Fruit fly (Drosophila melanogaster): ENCODE measurements around the gene CG14770.

The CG14770 gene

dm6 chrX:1398455-1399055 lies 29.5 kb downstream of the CG14770 start:
- TF ChIP-seq sv (GFP tag; optimal IDR thresholded peaks at IDR 0.05) (peak; percentile 31), CG9705 (GFP tag; optimal IDR thresholded peaks at IDR 0.05) (peak; percentile 69), dl (GFP tag; optimal IDR thresholded peaks at IDR 0.05; ENCODE audit: insufficient read depth in 1 of 2, partially characterized antibody in 2 of 2) (no peak), ey (GFP tag; optimal IDR thresholded peaks at IDR 0.05) (peak; percentile 83), Myc (optimal IDR thresholded peaks at IDR 0.05) (no peak), Hr83 (GFP tag; optimal IDR thresholded peaks at IDR 0.05; ENCODE audit: poor library complexity, severe bottlenecking) (no peak), dmrt93B (GFP tag; optimal IDR thresholded peaks at IDR 0.05) (peak; percentile 79), dsf (GFP tag; optimal IDR thresholded peaks at IDR 0.05; ENCODE audit: borderline replicate concordance) (no peak), psq (GFP tag; optimal IDR thresholded peaks at IDR 0.05) (peak; percentile 74), lola (GFP tag; optimal IDR thresholded peaks at IDR 0.05) (no peak), sage (GFP tag; optimal IDR thresholded peaks at IDR 0.05) (peak; percentile 44), Mio (GFP tag; optimal IDR thresholded peaks at IDR 0.05) (no peak), rgr (GFP tag; optimal IDR thresholded peaks at IDR 0.05) (peak; percentile 62), Hr78 (GFP tag; optimal IDR thresholded peaks at IDR 0.05) (no peak), Dif (GFP tag; optimal IDR thresholded peaks at IDR 0.05; ENCODE audit: partially characterized antibody) (no peak), CrebA (GFP tag; optimal IDR thresholded peaks at IDR 0.05; ENCODE audit: borderline replicate concordance) (no peak), br (GFP tag; optimal IDR thresholded peaks at IDR 0.05) (peak; percentile 85), fru (GFP tag; optimal IDR thresholded peaks at IDR 0.05) (peak; percentile 86), Jra (GFP tag; optimal IDR thresholded peaks at IDR 0.05) (peak; percentile 18), Vsx2 (GFP tag; optimal IDR thresholded peaks at IDR 0.05; ENCODE audit: partially characterized antibody) (peak; percentile 26), pan (optimal IDR thresholded peaks at IDR 0.05) (no peak), HLH106 (tag; optimal IDR thresholded peaks at IDR 0.05) (peak; percentile 83), foxo (GFP tag; optimal IDR thresholded peaks at IDR 0.05) (peak in 1 of 2 experiments; percentile 83), woc (GFP tag; optimal IDR thresholded peaks at IDR 0.05) (peak; percentile 98), tai (GFP tag; optimal IDR thresholded peaks at IDR 0.05) (no peak), brk (GFP tag; optimal IDR thresholded peaks at IDR 0.05) (no peak), Sp1 (GFP tag; optimal IDR thresholded peaks at IDR 0.05) (peak; percentile 62), OdsH (GFP tag; optimal IDR thresholded peaks at IDR 0.05) (peak; percentile 72), usp (GFP tag; optimal IDR thresholded peaks at IDR 0.05) (no peak), h (GFP tag; optimal IDR thresholded peaks at IDR 0.05) (peak; percentile 83), Dfd (GFP tag; optimal IDR thresholded peaks at IDR 0.05) (no peak), Rel (GFP tag; optimal IDR thresholded peaks at IDR 0.05) (no peak), Rel (tag; optimal IDR thresholded peaks at IDR 0.05) (peak; percentile 83), GATAd (GFP tag; optimal IDR thresholded peaks at IDR 0.05) (no peak), Hnf4 (GFP tag; optimal IDR thresholded peaks at IDR 0.05) (no peak), jim (GFP tag; optimal IDR thresholded peaks at IDR 0.05) (no peak), Abd-B (GFP tag; optimal IDR thresholded peaks at IDR 0.05) (no peak), CG32264 (GFP tag; optimal IDR thresholded peaks at IDR 0.05) (peak; percentile 55), N (GFP tag; optimal IDR thresholded peaks at IDR 0.05) (no peak)

DNA sequence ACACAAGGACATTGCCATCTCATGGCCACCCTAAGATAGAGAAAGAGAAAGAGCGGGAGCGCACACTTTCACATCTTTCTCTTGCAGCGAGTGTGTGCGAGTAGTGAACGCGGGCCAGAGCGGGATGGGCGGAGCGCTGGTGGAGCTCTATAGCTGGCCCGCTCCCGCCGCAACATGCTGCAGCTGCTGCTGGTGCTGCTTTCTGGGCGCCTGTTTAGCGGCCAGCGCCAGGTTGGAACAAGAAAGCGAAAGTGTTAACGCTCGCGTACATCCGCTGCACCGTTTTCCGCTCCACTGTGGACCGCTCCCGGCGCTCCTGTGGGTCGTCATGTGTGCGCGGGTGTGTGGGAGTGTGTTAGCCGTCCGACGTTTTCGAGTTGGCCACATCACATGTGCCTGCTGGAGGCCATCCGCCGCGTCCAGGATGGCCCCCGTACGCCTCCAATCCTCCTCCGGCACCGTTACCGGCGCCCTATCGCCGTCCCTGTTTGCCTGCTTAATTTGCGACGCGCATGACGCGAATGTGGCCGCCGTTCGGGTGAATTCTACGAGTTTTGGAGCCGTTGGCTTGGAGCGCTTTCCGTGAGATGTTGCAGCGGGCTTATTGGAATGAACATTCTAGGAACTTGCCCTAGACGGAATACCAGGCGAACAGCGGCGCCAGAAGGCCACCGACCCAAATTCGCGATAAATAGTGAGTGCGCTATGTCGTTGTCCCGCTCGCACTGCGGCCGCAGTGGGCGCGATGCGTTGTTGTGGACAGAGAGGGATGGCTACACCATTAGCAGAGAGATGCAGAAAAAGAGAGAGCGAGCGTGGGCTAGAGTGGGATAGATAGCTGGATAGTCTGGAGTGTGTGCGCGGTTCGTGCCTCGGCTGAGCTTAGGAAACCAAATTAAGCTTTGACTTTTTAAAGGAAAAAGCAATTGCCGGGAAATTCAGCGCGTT lies 30.3 kb downstream of the CG14770 start:
- TF ChIP-seq N (GFP tag; optimal IDR thresholded peaks at IDR 0.05) (no peak), Mio (GFP tag; optimal IDR thresholded peaks at IDR 0.05) (no peak), Myc (optimal IDR thresholded peaks at IDR 0.05) (no peak), Rel (GFP tag; optimal IDR thresholded peaks at IDR 0.05) (no peak), Rel (tag; optimal IDR thresholded peaks at IDR 0.05) (peak; percentile 11), fru (GFP tag; optimal IDR thresholded peaks at IDR 0.05) (peak; percentile 5), usp (GFP tag; optimal IDR thresholded peaks at IDR 0.05) (no peak), CG9705 (GFP tag; optimal IDR thresholded peaks at IDR 0.05) (no peak), foxo (GFP tag; optimal IDR thresholded peaks at IDR 0.05) (no peak), ey (GFP tag; optimal IDR thresholded peaks at IDR 0.05) (no peak), Dif (GFP tag; optimal IDR thresholded peaks at IDR 0.05; ENCODE audit: partially characterized antibody) (peak; percentile 81), sage (GFP tag; optimal IDR thresholded peaks at IDR 0.05) (no peak), pan (optimal IDR thresholded peaks at IDR 0.05) (no peak), GATAd (GFP tag; optimal IDR thresholded peaks at IDR 0.05) (no peak), dsf (GFP tag; optimal IDR thresholded peaks at IDR 0.05; ENCODE audit: borderline replicate concordance) (no peak), CrebA (GFP tag; optimal IDR thresholded peaks at IDR 0.05; ENCODE audit: borderline replicate concordance) (no peak), woc (GFP tag; optimal IDR thresholded peaks at IDR 0.05) (peak; percentile 80), OdsH (GFP tag; optimal IDR thresholded peaks at IDR 0.05) (no peak), br (GFP tag; optimal IDR thresholded peaks at IDR 0.05) (peak; percentile 36), Dfd (GFP tag; optimal IDR thresholded peaks at IDR 0.05) (no peak), sv (GFP tag; optimal IDR thresholded peaks at IDR 0.05) (no peak), Abd-B (GFP tag; optimal IDR thresholded peaks at IDR 0.05) (no peak), dmrt93B (GFP tag; optimal IDR thresholded peaks at IDR 0.05) (no peak), Vsx2 (GFP tag; optimal IDR thresholded peaks at IDR 0.05; ENCODE audit: partially characterized antibody) (peak; percentile 70), dl (GFP tag; optimal IDR thresholded peaks at IDR 0.05; ENCODE audit: insufficient read depth in 1 of 2, partially characterized antibody in 2 of 2) (peak; percentile 25 to 82), lola (GFP tag; optimal IDR thresholded peaks at IDR 0.05) (no peak), Hnf4 (GFP tag; optimal IDR thresholded peaks at IDR 0.05) (no peak), tai (GFP tag; optimal IDR thresholded peaks at IDR 0.05) (no peak), Hr83 (GFP tag; optimal IDR thresholded peaks at IDR 0.05; ENCODE audit: poor library complexity, severe bottlenecking) (peak; percentile 39), psq (GFP tag; optimal IDR thresholded peaks at IDR 0.05) (peak; percentile 19), jim (GFP tag; optimal IDR thresholded peaks at IDR 0.05) (no peak), CG32264 (GFP tag; optimal IDR thresholded peaks at IDR 0.05) (no peak), Jra (GFP tag; optimal IDR thresholded peaks at IDR 0.05) (peak; percentile 30), h (GFP tag; optimal IDR thresholded peaks at IDR 0.05) (peak; percentile 17), Sp1 (GFP tag; optimal IDR thresholded peaks at IDR 0.05) (peak; percentile 12)
